Worm (Caenorhabditis elegans) whole organism, L1 larva: ENCODE data around the gene plep-1.

Source experiments
- C34B4.2 ChIP-seq: sonication (generic microtip); optimal IDR thresholded peaks from 2 replicates; lab custom pipeline; 2017; ENCODE audit warnings: mild to moderate bottlenecking, missing genetic modification characterization, missing compliant biosample characterization
- alr-1 ChIP-seq: fragments of 200-800 bp; sonication (Bioruptor generic); optimal IDR thresholded peaks from 2 replicates; lab custom pipeline; 2018; ENCODE audit warnings: borderline replicate concordance, mild to moderate bottlenecking, missing genetic modification characterization, missing compliant biosample characterization
- blmp-1 ChIP-seq: fragments of 150-350 bp; optimal IDR thresholded peaks from 2 replicates; lab custom pipeline; 2014; ENCODE audit warnings: missing biosample characterization, missing genetic modification characterization
- ces-1 ChIP-seq: fragments of 150-350 bp; optimal IDR thresholded peaks from 2 replicates; lab custom pipeline; 2014; ENCODE audit warnings: missing biosample characterization, missing genetic modification reagents, missing genetic modification characterization
- efl-3 ChIP-seq: fragments of 200-800 bp; sonication (Bioruptor generic); optimal IDR thresholded peaks from 2 replicates; lab custom pipeline; 2018; ENCODE audit warnings: mild to moderate bottlenecking, missing genetic modification characterization, missing compliant biosample characterization
- egl-13 ChIP-seq: sonication (generic microtip); optimal IDR thresholded peaks from 2 replicates; lab custom pipeline; 2016; ENCODE audit warnings: missing genotype, missing genetic modification reagents, missing genetic modification characterization, missing compliant biosample characterization
- elt-2 ChIP-seq: sonication (generic microtip); optimal IDR thresholded peaks from 2 replicates; lab custom pipeline; 2016; ENCODE audit warnings: missing genetic modification characterization, mild to moderate bottlenecking, inconsistent platforms, missing compliant biosample characterization, missing genetic modification reagents
- nhr-28 ChIP-seq: fragments of 150-350 bp; optimal IDR thresholded peaks from 2 replicates; lab custom pipeline; 2014; ENCODE audit warnings: missing biosample characterization, missing genetic modification characterization
- nhr-77 ChIP-seq: fragments of 150-350 bp; optimal IDR thresholded peaks from 2 replicates; lab custom pipeline; 2014; ENCODE audit warnings: missing biosample characterization, missing genetic modification characterization
- rnt-1 ChIP-seq: sonication (generic microtip); optimal IDR thresholded peaks from 2 replicates; lab custom pipeline; 2016; ENCODE audit warnings: mild to moderate bottlenecking, missing genetic modification characterization, moderate library complexity, missing compliant biosample characterization
- sptf-1 ChIP-seq: fragments of 150-350 bp; optimal IDR thresholded peaks from 2 replicates; lab custom pipeline; 2014; ENCODE audit warnings: missing biosample characterization, missing genetic modification characterization
- unc-86 ChIP-seq: sonication (generic microtip); optimal IDR thresholded peaks from 2 replicates; lab custom pipeline; 2016; ENCODE audit warnings: missing genetic modification characterization, missing compliant biosample characterization
- unc-98 ChIP-seq: fragments of 200-800 bp; sonication (Bioruptor generic); IDR thresholded peaks from 2 replicates; pipeline ENCODE4 v1.3.6; 2022; ENCODE audit warnings: missing genetic modification characterization, missing compliant biosample characterization
- xbp-1 ChIP-seq: sonication (generic microtip); optimal IDR thresholded peaks from 2 replicates; lab custom pipeline; 2016; ENCODE audit warnings: missing genetic modification characterization, missing compliant biosample characterization

plep-1 gene

DNA sequence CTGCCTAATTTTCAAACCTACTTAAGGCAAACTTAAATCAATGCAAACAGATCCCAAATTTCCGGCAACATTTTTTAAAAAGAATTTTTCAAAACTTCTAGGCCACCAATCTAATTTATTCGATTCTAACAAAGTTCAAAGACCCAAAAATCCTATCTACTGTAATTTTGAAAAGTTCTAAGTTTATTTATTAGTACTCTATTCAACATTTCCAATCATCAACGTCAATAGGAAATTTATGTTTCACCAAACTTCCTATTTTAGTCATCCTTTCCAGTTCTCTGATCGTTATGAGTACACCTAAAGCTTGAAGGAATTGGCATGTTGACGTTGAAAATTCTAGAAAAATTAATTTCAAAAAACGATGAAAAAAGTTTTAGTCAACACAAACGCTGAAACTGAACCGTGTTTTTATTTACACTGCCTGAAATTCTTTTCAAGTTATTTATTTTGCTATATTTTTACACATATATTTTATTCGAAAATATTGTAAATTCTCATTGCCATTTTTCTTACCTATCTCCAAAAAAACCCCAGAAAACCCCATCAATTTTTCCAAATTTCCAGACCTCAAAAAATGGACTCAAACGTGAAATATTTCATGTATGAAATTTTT is 36.3 kb downstream of the plep-1 start, which contains the start of gene npr-42:
npr-42 (plus strand) TSS at position 566 of the 616 bp plus-strand sequence.
- TF ChIP-seq ces-1 (GFP tag; lab: Kevin White, UChicago) = no peak
- no peak for TF ChIP-seq sptf-1 (tag; lab: Kevin White, UChicago)
- no peak for TF ChIP-seq blmp-1 (tag; lab: Kevin White, UChicago)
- TF ChIP-seq unc-86 (tag; lab: Kevin White, UChicago) = no peak
- no peak for TF ChIP-seq nhr-28
- TF ChIP-seq elt-2 (tag; lab: Kevin White, UChicago) = no peak
- TF ChIP-seq egl-13 (tag; lab: Kevin White, UChicago) = no peak
- TF ChIP-seq rnt-1 (tag; lab: Kevin White, UChicago) = no peak
- TF ChIP-seq nhr-77 (tag; lab: Kevin White, UChicago) = no peak
- no peak for TF ChIP-seq unc-98 (GFP tag; lab: Robert Waterston, UW)
- no peak for TF ChIP-seq efl-3
- TF ChIP-seq, all 84 proteins: peak for 0

DNA sequence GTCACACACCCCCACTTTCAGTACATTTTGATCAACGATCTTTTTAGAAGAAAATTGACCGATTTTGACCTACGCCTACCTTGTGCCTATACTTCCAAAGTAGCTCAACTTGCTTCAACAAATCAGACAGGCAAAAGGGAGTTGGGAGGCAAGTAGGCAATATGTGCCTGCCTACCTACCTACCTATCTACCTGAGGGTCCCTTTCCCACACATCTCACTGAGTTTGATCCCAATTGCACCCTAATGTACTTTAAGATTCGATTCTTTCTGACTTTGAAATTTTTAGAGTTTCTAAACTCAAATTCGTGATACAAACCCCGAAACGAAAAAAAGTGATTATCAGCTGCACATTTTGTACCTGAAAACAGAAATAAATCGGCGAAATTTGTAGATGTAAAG is 44.3 kb downstream of the plep-1 start:
- TF ChIP-seq alr-1 (no peak), C34B4.2 (tag; lab: Kevin White, UChicago) (no peak), xbp-1 (tag; lab: Kevin White, UChicago) (no peak)
